Fruit fly (Drosophila melanogaster): ENCODE measurements around the gene Wnt5.

The Wnt5 gene

DNA sequence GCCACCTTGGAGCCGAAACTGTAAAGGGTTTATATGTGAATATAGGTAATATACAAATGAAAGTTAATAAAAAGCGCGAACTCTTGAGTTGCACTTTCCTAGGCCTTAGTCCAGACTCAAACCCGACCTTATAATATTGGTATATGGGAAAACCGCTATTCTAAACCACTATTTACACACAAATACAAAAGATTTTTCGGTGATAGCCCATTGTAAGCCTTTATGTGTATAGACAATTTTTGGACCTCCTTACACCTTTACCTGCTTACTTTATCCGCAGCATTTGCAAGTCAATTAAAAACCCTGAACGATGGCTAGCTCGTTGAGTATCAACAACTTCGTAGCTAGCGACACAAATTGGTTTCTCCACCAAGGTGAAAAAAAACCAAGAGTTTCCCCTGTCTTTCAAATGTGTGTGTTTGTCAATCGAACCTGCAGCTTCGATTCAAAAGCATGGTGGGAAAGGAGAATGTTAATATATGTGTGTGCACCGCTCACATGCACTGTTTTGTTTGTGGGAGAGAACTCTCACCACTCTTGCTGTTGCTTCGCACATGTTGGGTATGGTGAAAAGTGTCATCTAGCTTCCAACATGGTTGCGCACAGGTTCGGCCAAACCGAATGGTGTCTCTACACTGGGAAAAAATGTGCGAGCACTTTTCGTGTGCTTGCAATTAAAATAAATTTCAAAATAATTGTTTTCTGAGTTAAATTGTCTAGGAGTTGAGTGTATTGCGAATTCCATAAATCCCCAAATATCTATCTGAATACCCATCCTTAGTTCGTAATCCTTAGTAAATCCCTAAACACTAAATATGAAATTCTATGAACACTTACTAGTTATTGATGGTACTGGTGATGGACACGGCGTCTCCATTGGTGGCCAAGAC, 1.7 kb upstream of the Wnt5 start (continued):
- TF ChIP-seq dm (GFP tag; optimal IDR thresholded peaks at IDR 0.05) (peak; percentile 45), klu (GFP tag; IDR thresholded peaks at IDR 0.05) (peak; percentile 30; the same call in 1 of the 2 replicates), Fer3 (tag; optimal IDR thresholded peaks at IDR 0.05) (peak; percentile 67), C15 (GFP tag; IDR thresholded peaks at IDR 0.05) (no peak), Ets97D (GFP tag; optimal IDR thresholded peaks at IDR 0.05) (peak; percentile 50), CG10543 (GFP tag; optimal IDR thresholded peaks at IDR 0.05) (no peak), Nf-YC (tag; optimal IDR thresholded peaks at IDR 0.05) (no peak), CG8478 (optimal IDR thresholded peaks at IDR 0.05) (no peak), CG12744 (GFP tag; optimal IDR thresholded peaks at IDR 0.05) (peak; percentile 70), Drgx (GFP tag; IDR thresholded peaks at IDR 0.05) (peak; percentile 83), bsh (GFP tag; optimal IDR thresholded peaks at IDR 0.05) (peak; percentile 38 to 81), chn (GFP tag; optimal IDR thresholded peaks at IDR 0.05) (peak; percentile 78), CG3065 (GFP tag; optimal IDR thresholded peaks at IDR 0.05) (peak; percentile 2), CG1792 (GFP tag; optimal IDR thresholded peaks at IDR 0.05) (peak; percentile 75), gfzf (GFP tag; optimal IDR thresholded peaks at IDR 0.05) (no peak), zfh1 (GFP tag; IDR thresholded peaks at IDR 0.05) (peak; percentile 90), salm (tag; optimal IDR thresholded peaks at IDR 0.05) (peak; percentile 41), gem (tag; optimal IDR thresholded peaks at IDR 0.05) (peak; percentile 83), slbo (GFP tag; IDR thresholded peaks at IDR 0.05) (peak; percentile 75), CG4820 (GFP tag; optimal IDR thresholded peaks at IDR 0.05) (peak; percentile 80), CG4282 (GFP tag; optimal IDR thresholded peaks at IDR 0.05) (peak; percentile 16), seq (GFP tag; IDR thresholded peaks at IDR 0.05) (peak; percentile 81), Jarid2 (GFP tag; optimal IDR thresholded peaks at IDR 0.05) (peak; percentile 37), D19A (tag; optimal IDR thresholded peaks at IDR 0.05) (peak; percentile 63), grn (GFP tag; optimal IDR thresholded peaks at IDR 0.05) (no peak), Taf1 (GFP tag; IDR thresholded peaks at IDR 0.05) (peak; percentile 67), CG12769 (tag; optimal IDR thresholded peaks at IDR 0.05) (peak; percentile 61), nau (GFP tag; optimal IDR thresholded peaks at IDR 0.05) (peak; percentile 75), dmrt11E (tag; optimal IDR thresholded peaks at IDR 0.05) (peak; percentile 60), so (GFP tag; IDR thresholded peaks at IDR 0.05) (peak; percentile 85), CG5953 (GFP tag; IDR thresholded peaks at IDR 0.05) (peak; percentile 78), Sox100B (GFP tag; optimal IDR thresholded peaks at IDR 0.05) (peak; percentile 55), HmgZ (tag; optimal IDR thresholded peaks at IDR 0.05) (peak; percentile 3), ci (GFP tag; IDR thresholded peaks at IDR 0.05) (peak; percentile 96), nerfin-2 (GFP tag; IDR thresholded peaks at IDR 0.05; ENCODE audit: partially characterized antibody) (no peak), cg (GFP tag; optimal IDR thresholded peaks at IDR 0.05) (peak; percentile 83), sim (GFP tag; IDR thresholded peaks at IDR 0.05) (peak; percentile 55), H15 (GFP tag; IDR thresholded peaks at IDR 0.05) (peak; percentile 58; the same call in 1 of the 3 replicates), HmgD (GFP tag; optimal IDR thresholded peaks at IDR 0.05) (peak; percentile 19), tx (GFP tag; optimal IDR thresholded peaks at IDR 0.05) (peak; percentile 71), CG11093 (GFP tag; IDR thresholded peaks at IDR 0.05) (peak; percentile 32; the same call in 1 of the 3 replicates), bowl (GFP tag; IDR thresholded peaks at IDR 0.05) (peak; percentile 48; the same call in 1 of the 2 replicates), CG10209 (GFP tag; optimal IDR thresholded peaks at IDR 0.05) (peak; percentile 81), row (GFP tag; IDR thresholded peaks at IDR 0.05) (peak; percentile 61; the same call in 2 of the 3 replicates), CG12942 (GFP tag; optimal IDR thresholded peaks at IDR 0.05) (peak; percentile 52), MBD-R2 (GFP tag; IDR thresholded peaks at IDR 0.05) (peak; percentile 53; the same call in 1 of the 2 replicates), CG18476 (GFP tag; optimal IDR thresholded peaks at IDR 0.05) (peak; percentile 74), CG1529 (GFP tag; optimal IDR thresholded peaks at IDR 0.05) (peak; percentile 31), CG3407 (GFP tag; optimal IDR thresholded peaks at IDR 0.05) (peak; percentile 26)

All from whole organism, embryonic.